Worm (Caenorhabditis elegans): Measurements from ENCODE around the gene Y6E2A.4.

DNA sequence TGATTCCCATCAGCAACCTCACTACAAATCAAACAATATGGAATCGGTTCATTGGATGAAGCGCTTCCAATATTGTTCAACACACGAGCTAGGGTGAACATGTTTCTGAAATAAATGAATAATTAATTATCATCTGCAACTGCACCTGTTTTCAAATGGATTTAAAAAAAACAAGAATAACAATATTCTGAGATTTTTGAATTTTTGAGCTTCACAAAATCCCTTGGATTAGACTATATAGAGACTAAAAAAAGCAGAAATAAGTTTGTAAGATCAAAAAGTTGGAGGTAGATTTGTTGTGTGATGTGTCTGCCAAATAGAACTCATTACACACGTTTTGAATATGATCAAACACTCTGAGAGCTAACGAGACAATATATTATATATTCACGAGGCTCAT is 16.8 kb downstream of the Y6E2A.4 start, which contains the start of gene nhr-199:
- TF ChIP-seq zip-5 (tag; optimal IDR thresholded peaks at IDR 0.05): no peak
- TF ChIP-seq ttx-3 (tag; optimal IDR thresholded peaks at IDR 0.05): no peak
- TF ChIP-seq ceh-2 (tag; optimal IDR thresholded peaks at IDR 0.05): no peak
- TF ChIP-seq ceh-45 (GFP tag; IDR thresholded peaks at IDR 0.05): no peak
- TF ChIP-seq Y22D7AL.16 (tag; optimal IDR thresholded peaks at IDR 0.05): no peak
- no peak for TF ChIP-seq pqm-1 (tag; optimal IDR thresholded peaks at IDR 0.05)
- no peak for TF ChIP-seq dve-1 (tag; optimal IDR thresholded peaks at IDR 0.05)
- TF ChIP-seq tbx-7 (tag; optimal IDR thresholded peaks at IDR 0.05): no peak
